Worm (Caenorhabditis elegans) whole organism, L1 larva: ENCODE data around the gene alh-5.

Experiments used
- aha-1 ChIP-seq: fragments of 150-350 bp; optimal IDR thresholded peaks from 2 replicates; lab custom pipeline; 2014; ENCODE audit warnings: missing biosample characterization, missing genetic modification characterization
- ces-1 ChIP-seq: fragments of 150-350 bp; optimal IDR thresholded peaks from 2 replicates; lab custom pipeline; 2014; ENCODE audit warnings: missing biosample characterization, missing genetic modification reagents, missing genetic modification characterization
- fkh-10 ChIP-seq: sonication (generic microtip); optimal IDR thresholded peaks from 2 replicates; lab custom pipeline; 2017; ENCODE audit warnings: missing biosample characterization, missing genetic modification reagents, missing genetic modification characterization
- jun-1 ChIP-seq: fragments of 150-350 bp; optimal IDR thresholded peaks from 2 replicates; lab custom pipeline; 2014; ENCODE audit warnings: missing biosample characterization, missing genetic modification reagents, missing genetic modification characterization
- lin-39 ChIP-seq: fragments of 150-350 bp; optimal IDR thresholded peaks from 2 replicates; lab custom pipeline; 2014; ENCODE audit warnings: missing biosample characterization, missing genetic modification reagents, missing genetic modification characterization
- lsy-2 ChIP-seq, 2 experiments: fragments of 150-350 bp; optimal IDR thresholded peaks; 2 replicates each; lab custom pipeline; 2014; ENCODE audit warnings: missing biosample characterization in 2 of 2, missing genetic modification characterization in 2 of 2
- nhr-11 ChIP-seq: fragments of 150-350 bp; optimal IDR thresholded peaks from 2 replicates; lab custom pipeline; 2014; ENCODE audit warnings: missing biosample characterization, missing genetic modification characterization
- nhr-237 ChIP-seq: fragments of 150-350 bp; optimal IDR thresholded peaks from 2 replicates; lab custom pipeline; 2014; ENCODE audit warnings: missing biosample characterization, missing genetic modification characterization
- nhr-90 ChIP-seq: sonication (generic microtip); optimal IDR thresholded peaks from 2 replicates; lab custom pipeline; 2016; ENCODE audit warnings: mild to moderate bottlenecking, missing genetic modification characterization, missing compliant biosample characterization; ENCODE audit not compliant: poor library complexity
- rnt-1 ChIP-seq: sonication (generic microtip); optimal IDR thresholded peaks from 2 replicates; lab custom pipeline; 2016; ENCODE audit warnings: mild to moderate bottlenecking, missing genetic modification characterization, moderate library complexity, missing compliant biosample characterization
- skn-1 ChIP-seq: fragments of 150-350 bp; optimal IDR thresholded peaks from 2 replicates; lab custom pipeline; 2014; ENCODE audit warnings: missing biosample characterization, missing genetic modification characterization
- unc-62 ChIP-seq: fragments of 150-350 bp; optimal IDR thresholded peaks from 2 replicates; lab custom pipeline; 2014; ENCODE audit warnings: missing biosample characterization, missing genetic modification reagents, missing genetic modification characterization
- xbp-1 ChIP-seq: sonication (generic microtip); optimal IDR thresholded peaks from 2 replicates; lab custom pipeline; 2016; ENCODE audit warnings: missing genetic modification characterization, missing compliant biosample characterization
- ztf-4 ChIP-seq: fragments of 150-350 bp; optimal IDR thresholded peaks from 2 replicates; lab custom pipeline; 2014; ENCODE audit warnings: missing biosample characterization, missing genetic modification characterization

DNA sequence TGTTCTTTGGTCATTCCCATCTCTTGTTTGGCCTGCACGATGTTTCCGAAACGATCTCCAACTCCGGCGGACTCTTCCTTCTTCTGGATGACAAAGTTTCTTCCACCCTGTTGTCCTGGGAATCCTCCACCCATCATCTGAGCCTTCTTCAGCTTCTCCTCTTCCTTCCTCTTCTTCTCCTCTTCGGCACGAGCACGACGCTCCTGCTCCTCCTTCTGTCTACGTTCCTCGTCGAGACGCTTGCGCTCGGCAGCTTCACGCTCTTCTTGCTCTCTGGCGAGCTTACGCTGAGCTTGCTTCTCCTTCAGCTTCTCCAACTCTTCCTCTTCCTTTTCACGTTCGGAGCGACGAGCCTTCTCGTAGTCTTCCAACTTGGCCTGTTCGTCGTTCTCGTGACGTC, 8.0 kb downstream of the alh-5 start:
- TF ChIP-seq jun-1 (tag; lab: Kevin White, UChicago): no peak
- TF ChIP-seq aha-1 (tag; lab: Kevin White, UChicago): no peak
- no peak for TF ChIP-seq lsy-2 (tag; optimal IDR thresholded peaks at IDR 0.05; lab: Kevin White, UChicago)
- TF ChIP-seq ces-1 (GFP tag; lab: Kevin White, UChicago): no peak
- TF ChIP-seq fkh-10 (GFP tag; lab: Kevin White, UChicago): no peak
- TF ChIP-seq skn-1: no peak
- TF ChIP-seq unc-62 (GFP tag; lab: Kevin White, UChicago): no peak
- TF ChIP-seq nhr-11 (tag; lab: Kevin White, UChicago): no peak
- TF ChIP-seq nhr-90 (tag; lab: Kevin White, UChicago): no peak
- TF ChIP-seq ztf-4 (tag; lab: Kevin White, UChicago): no peak
- no peak for TF ChIP-seq nhr-237 (tag; lab: Kevin White, UChicago)
- no peak for TF ChIP-seq xbp-1
- TF ChIP-seq rnt-1: no peak
- no peak for TF ChIP-seq lin-39
